Fruit fly (Drosophila melanogaster): ENCODE data around the gene CG33523.
A peak's percentile ranks its signal among the peaks of the same experiment; 100 is the strongest.

Gene CG33523

DNA sequence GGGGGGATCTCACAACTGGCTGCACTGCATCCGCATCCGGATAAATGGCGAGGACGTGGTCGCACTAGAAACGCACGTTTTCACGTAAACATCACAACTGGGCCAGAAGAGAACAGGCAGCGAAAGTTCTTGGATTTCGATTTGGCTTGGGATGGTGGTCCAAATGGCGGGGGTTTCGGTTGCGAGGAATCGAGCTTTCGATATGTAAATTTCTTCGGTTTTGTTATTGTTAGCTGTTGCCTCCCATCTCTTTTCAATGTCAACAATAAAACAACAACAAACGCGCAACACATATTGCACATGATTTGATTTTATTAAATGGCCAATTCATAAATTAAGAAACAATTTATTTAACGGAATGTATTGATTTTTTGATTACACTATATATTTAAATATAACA, 2.4 kb upstream of the CG33523 start, which contains the start of gene PXo:
PXo (minus strand) TSS at position 101 of the 400 bp plus-strand sequence.
- TF ChIP-seq CG17801 (GFP tag; optimal IDR thresholded peaks at IDR 0.05; ENCODE audit: partially characterized antibody): no peak

DNA sequence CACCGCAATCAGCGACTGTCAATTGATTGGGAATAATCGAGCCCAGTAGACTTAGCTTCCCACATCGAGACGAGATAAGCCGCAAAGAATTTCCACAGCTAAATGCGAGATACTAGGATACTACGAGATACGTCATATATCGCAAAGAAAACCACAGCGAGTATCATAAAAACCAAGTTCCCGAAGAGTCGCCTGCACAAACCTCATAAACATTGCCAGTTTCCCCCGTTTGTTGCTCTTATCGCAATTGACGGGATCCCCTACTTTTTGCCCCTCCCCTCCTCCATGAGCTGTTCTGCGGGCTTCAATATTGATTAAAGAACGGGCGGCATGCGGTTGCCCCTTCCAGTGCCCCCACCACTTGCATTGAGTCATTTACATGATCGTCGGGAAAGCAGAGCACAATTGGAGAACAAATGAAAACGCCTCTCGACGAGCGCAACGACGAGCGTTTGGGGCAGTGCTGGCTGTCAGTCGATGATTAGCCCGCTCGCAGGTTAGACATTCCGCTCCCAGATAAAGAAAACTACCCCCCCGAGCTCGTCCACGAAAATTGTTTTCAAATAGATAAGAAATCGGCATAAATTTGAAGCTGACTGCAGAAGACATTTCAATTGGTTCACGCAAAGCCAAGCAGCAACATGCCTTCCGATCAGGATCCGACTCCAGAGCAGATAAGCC, 1.5 kb upstream of the CG33523 start, which contains the start of gene CG32407:
CG32407 (plus strand) TSS at position 51 of the 681 bp plus-strand sequence.
- no peak for TF ChIP-seq CG17801 (GFP tag; optimal IDR thresholded peaks at IDR 0.05; ENCODE audit: partially characterized antibody)

DNA sequence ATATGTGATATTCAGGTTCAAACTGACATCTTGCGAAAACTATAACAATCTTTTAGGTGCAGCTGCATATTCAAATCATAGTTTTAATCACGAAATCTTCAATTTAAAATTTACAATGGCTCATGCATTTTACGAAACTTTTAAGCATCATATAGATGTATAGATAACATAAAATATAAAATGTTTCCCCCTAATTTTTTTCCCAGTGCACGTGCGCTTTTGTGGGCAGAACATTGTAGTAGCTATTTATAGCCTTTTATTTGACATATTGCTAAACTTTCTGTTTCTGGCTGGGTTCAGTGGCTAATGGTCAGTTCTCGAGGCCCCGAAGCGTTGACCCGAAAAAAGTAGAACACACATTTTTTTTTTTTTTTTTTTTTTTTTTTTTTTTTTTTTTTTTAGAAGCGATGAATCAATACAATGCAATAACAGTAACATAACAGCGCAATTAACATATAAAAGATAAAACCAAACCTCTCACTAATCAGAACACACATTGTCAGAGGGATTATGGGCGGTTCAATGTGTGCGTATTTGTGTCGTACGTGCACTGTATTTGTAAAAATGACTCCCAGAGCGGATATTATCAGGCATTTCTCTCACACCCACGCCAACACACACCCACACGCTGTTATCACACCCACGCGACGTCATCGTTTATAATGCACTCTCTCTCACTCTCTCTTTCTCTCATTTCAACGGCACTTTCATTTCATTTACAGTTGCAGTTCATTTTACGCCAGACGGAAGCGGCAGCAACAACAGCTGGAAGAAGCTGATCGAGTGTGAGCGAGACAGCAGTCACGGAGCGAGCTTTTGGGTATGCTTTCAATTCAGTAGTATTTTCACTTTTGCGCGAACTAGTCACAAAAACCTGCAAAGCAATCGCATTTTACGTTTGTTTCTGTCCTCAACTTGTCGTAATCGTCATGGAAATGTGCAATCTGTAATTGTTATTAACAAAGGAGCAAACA, 2.6 kb downstream of the CG33523 start:
- peak; percentile 74 for TF ChIP-seq CG17801 (GFP tag; optimal IDR thresholded peaks at IDR 0.05; ENCODE audit: partially characterized antibody)

DNA sequence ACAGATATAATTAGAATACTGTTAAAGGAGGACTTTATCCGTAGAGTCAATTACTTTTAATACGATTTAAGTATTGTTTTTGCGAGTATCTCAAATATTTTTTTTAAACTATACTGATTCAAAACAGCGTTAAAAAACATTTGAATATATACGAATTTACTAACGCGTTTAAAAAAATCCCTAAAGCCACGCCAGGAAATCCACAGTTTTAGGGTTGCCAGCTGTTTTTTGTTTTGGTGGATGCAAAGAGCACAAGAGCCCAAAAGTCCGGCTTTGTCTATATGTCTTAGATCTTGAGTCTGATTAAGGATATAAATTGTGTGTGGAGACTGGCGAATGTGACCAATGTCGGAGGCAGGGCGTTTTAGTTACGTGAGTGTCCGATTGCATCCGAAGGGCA, 3.9 kb downstream of the CG33523 start:
- TF ChIP-seq CG17801 (GFP tag; optimal IDR thresholded peaks at IDR 0.05; ENCODE audit: partially characterized antibody): no peak

DNA sequence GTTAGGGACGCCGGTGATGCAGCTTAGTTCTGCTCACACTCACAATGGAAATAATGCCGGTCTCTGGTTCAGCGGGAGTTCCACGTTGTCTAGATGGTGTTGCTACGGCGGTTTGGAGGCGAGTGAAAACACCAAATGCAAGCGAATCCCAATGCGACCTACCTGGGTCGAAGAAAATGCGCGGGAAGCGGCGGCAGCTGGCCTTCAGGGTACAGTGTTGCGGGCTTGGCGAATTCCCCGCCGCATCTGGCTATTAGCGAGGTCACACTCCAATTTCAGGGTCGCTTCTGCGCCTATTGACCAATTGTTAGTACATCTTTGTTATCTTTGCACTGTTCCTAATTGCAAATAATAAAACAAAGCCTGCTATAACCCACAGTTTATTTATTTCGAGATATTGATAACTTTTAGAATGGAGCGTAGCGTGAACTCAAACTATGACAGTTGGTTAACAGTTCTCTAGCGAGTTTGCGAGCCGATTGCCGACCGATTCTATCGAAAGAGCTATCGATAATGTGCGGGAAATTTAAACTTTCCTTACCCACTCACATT, 8.8 kb downstream of the CG33523 start, which contains the start of gene Rcc1:
Rcc1 (minus strand) TSS at position 411 of the 552 bp plus-strand sequence.
- peak; percentile 4 for TF ChIP-seq CG17801 (GFP tag; optimal IDR thresholded peaks at IDR 0.05; ENCODE audit: partially characterized antibody)

DNA sequence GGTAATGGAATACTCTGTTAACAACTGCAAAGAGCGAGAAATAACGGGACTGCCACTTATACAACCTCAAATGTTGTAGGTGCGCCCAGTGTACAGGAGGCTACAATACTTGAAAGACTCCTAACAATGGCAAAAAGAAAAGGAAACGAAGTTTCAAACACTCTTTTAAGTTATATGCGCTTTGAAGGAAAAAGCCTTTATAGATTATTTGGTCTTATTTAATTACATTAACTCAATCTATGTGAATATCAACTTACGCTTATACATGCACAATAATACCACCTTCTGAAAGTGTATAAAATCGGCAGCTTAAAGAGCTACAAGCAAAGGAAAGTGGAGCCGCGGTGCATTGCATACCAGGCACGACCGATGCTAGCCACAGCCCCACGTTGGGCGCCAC, 16.8 kb downstream of the CG33523 start:
- TF ChIP-seq CG17801 (GFP tag; optimal IDR thresholded peaks at IDR 0.05; ENCODE audit: partially characterized antibody): no peak

DNA sequence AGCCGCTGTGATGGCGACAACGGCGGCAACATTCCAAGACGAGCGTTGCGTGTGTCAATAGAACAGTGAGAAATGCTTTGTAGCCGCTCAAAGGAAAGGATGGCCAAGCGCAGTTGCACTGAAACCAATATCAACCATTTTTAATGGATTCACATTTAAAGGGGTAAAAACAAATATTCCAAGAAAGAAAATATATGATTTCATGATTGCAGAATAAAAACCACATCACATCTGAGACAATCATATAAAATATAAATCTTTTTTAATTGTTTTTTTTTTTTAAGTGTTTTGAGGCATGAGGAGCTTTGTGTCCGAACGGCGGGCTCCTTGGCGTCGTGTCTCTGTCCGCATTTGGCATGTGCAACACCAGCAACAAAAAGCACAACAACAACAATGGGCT, 17.4 kb downstream of the CG33523 start:
- TF ChIP-seq CG17801 (GFP tag; optimal IDR thresholded peaks at IDR 0.05; ENCODE audit: partially characterized antibody): no peak

DNA sequence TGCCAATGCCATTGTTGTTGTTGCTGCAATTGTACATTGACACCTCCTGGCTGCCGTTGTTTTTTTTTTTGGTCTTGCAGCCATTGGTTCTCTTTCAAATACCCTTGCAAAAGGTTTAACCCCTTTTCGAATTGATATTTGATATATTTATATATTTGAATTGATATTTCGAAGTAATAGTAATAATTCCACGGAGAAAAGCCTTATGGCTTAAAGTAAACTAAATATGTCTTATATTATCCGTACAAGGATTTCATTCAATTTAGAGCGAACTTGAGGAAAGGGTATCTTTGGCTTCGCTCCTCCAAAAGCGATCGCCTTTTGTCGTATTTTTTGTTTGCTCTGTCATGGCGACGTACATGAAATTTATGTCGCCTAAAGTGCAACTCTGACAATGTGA, 17.8 kb downstream of the CG33523 start:
- no peak for TF ChIP-seq CG17801 (GFP tag; optimal IDR thresholded peaks at IDR 0.05; ENCODE audit: partially characterized antibody)

DNA sequence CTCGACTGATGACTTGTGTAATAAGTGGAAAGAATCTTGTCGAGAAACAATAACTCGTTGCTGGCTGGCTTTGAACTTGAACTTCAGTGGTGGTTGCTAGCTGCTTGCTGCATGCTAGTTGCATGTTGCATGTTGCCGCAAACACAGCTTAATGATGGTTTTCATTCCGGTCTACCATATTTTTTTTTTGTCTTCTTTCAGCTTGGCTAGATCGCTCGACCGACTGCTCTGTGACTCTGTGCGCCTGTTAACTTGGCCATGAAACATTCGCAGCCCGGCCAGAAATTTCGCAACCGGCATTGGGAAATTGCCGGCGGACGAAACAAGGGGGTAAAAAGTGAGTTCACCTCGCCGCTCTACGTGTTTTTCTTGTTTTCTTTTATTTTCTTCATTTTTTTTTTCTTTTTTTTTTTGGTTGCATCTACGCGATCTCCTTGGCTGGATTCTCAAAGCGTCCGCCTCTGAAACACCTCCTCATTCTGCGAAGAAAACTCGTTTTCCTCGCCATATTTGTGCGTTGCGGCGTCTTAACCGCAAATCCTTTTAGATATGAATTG, 19.8 kb downstream of the CG33523 start:
- no peak for TF ChIP-seq CG17801 (GFP tag; optimal IDR thresholded peaks at IDR 0.05; ENCODE audit: partially characterized antibody)

DNA sequence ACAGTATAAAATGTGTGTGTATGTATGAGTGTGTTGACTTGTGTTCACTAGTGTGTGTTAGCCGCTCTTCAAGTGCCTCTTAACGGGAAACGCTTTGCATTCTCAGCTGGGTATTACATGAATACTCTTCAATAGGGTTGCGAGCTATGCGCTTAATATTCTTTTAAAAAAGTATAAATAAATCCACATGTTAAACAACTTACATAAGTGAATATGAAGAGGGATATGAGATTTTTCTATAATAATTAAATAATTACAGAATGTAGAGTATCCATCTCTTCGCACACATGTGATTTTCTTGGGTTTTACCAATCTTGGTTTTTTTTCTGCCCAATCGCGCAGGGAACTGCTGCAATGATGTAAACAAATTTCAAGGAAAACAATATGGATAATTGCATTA, 21.9 kb downstream of the CG33523 start:
- no peak for TF ChIP-seq CG17801 (GFP tag; optimal IDR thresholded peaks at IDR 0.05; ENCODE audit: partially characterized antibody)

DNA sequence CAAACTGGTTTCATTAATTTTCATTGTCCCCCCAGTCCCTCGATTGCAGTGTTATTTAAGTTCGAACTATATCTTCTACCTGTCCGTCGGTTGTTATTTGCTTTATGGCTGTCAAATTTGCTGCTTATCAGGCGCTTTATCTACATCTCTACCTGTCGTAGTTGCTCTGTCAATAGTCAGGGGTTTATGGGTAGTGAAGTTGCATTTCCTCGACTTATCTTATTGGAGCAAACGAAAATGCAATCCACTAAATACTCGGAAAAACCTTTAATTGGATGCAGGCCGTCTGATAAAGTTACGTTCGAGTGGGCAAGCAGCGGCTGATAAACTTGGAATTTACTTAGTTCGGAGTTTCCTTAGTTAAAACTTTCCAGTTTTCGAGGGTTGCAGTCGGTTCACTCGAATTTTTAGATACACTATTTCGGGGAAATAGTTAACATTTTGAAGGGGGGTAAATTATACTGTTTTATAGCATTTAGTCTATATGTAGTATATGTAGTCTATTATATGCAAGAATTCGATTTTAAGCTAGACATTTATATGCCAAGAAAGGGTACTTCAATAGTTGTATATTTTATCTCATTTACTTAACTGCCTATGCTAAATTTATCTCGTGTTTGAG, 23.6 kb downstream of the CG33523 start:
- TF ChIP-seq CG17801 (GFP tag; optimal IDR thresholded peaks at IDR 0.05; ENCODE audit: partially characterized antibody): no peak

DNA sequence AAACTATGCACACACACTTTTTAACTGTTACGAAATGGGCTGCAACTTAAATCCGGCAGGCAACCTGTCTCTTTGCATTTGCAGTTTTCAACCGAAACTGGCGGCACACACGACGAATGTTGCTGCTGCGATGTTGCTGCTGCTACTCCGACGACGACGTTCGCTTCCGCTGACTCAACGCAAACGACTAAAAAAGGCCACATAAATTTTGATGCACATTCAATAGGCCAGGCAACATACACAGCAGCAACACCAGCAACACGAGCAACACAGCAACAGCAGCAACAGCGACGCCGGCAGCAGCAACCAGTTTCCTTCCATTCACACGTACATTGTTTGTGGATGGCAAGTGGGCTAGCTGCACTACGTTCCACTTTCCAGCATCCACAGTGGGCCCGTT, 26.8 kb downstream of the CG33523 start, which contains the start of gene Egfrap:
Egfrap (minus strand) TSS at position 192 of the 400 bp plus-strand sequence.
- TF ChIP-seq CG17801 (GFP tag; optimal IDR thresholded peaks at IDR 0.05; ENCODE audit: partially characterized antibody): no peak

DNA sequence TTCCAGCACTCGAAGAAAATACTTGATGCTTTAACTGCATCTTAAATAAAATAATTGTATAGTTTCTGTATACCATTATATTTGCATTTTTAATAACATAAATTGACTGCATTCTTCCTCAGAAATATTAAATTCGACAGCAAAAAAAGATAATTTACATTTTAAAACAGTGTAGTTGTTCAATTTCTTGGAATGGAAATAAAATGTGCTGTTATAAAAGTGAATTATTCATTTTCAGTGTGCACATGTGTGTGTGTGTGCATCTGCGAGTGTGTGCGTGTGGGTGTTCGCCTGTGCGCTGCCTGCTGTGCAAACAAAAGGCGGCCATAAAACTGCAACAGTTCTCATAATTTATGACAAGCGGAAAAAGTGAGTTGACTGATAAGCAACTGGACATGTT, 28.5 kb downstream of the CG33523 start:
- no peak for TF ChIP-seq CG17801 (GFP tag; optimal IDR thresholded peaks at IDR 0.05; ENCODE audit: partially characterized antibody)

DNA sequence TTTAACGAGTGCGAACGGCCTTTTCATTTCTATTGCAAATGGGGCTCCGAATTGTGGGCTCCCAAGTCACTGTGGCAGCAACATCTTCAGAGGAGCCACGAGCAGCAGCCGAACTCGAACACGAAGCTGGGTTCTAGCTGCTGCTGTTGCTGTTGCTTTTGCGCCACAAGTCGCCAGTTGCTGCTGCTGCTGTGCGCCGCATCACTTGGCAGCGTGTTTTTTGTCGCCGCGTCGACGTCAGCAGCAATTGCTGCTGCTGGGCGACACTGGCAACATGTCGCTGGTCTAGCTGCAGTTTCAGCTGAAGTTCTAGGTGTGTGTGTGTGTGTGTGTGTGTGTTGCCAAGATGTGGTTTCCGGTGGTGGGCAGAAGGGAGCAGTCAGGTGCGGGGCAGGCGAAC, 28.9 kb downstream of the CG33523 start:
- TF ChIP-seq CG17801 (GFP tag; optimal IDR thresholded peaks at IDR 0.05; ENCODE audit: partially characterized antibody): no peak

DNA sequence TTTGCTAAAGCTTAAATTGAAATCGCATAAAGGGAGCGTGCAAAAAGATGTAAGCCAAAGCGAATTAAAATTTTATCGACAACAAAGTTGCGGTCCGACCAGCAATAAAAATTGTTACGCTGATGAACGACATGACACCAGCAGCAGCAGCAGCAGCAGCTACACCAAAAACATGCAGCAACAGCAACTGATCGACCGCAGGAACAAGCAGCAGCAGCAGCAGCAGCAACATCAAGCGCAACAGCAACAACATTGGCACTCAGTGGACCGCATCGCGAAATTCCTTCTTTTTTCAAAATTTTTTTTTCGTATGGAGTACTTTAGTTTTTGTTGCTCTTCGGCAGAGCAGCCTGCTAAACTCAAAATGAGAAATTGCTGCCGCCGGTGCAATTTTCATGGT, 31.3 kb downstream of the CG33523 start:
- no peak for TF ChIP-seq CG17801 (GFP tag; optimal IDR thresholded peaks at IDR 0.05; ENCODE audit: partially characterized antibody)
